Fruit fly (Drosophila melanogaster) whole organism, wandering third instar larva: Measurements from ENCODE around the gene CG11779.

Experiments
- Abd-B ChIP-seq: fragments of >200 bp; optimal IDR thresholded peaks from 2 replicates; lab custom pipeline; 2017; ENCODE audit warnings: missing biosample characterization, missing genetic modification characterization
- CG32264 ChIP-seq: fragments of 200-800 bp; sonication (Bioruptor generic); optimal IDR thresholded peaks from 2 replicates; lab custom pipeline; 2016; ENCODE audit warnings: missing biosample characterization, missing genetic modification characterization
- CG9705 ChIP-seq: fragments of 200-800 bp; sonication (Bioruptor generic); optimal IDR thresholded peaks from 2 replicates; lab custom pipeline; 2018; ENCODE audit warnings: missing biosample characterization, mild to moderate bottlenecking, missing genetic modification characterization
- CrebA ChIP-seq: fragments of 200-800 bp; sonication (Bioruptor generic); optimal IDR thresholded peaks from 2 replicates; lab custom pipeline; 2016; ENCODE audit warnings: missing biosample characterization, mild to moderate bottlenecking, missing genetic modification characterization, borderline replicate concordance
- GATAd ChIP-seq: sonication (Bioruptor generic); optimal IDR thresholded peaks from 2 replicates; lab custom pipeline; 2016; ENCODE audit warnings: missing biosample characterization, missing genetic modification characterization
- HLH106 ChIP-seq: fragments of 200-800 bp; optimal IDR thresholded peaks from 3 replicates; lab custom pipeline; 2019; ENCODE audit warnings: missing biosample characterization, mild to moderate bottlenecking, missing genetic modification characterization, moderate library complexity
- Hnf4 ChIP-seq: fragments of 200-800 bp; sonication (Bioruptor generic); optimal IDR thresholded peaks from 2 replicates; lab custom pipeline; 2016; ENCODE audit warnings: missing biosample characterization, mild to moderate bottlenecking, missing genetic modification characterization
- Jra ChIP-seq: sonication (Bioruptor generic); optimal IDR thresholded peaks from 2 replicates; lab custom pipeline; 2016; ENCODE audit warnings: missing biosample characterization, missing genetic modification characterization
- Mio ChIP-seq: sonication (Bioruptor generic); optimal IDR thresholded peaks from 2 replicates; lab custom pipeline; 2016; ENCODE audit warnings: missing biosample characterization, missing genetic modification characterization
- Myc ChIP-seq: fragments of >200 bp; optimal IDR thresholded peaks from 2 replicates; lab custom pipeline; 2017
- N ChIP-seq: fragments of >200 bp; optimal IDR thresholded peaks from 2 replicates; lab custom pipeline; 2018; ENCODE audit warnings: missing biosample characterization, missing external identifiers, missing genetic modification characterization
- OdsH ChIP-seq: fragments of 200-800 bp; sonication (Bioruptor generic); optimal IDR thresholded peaks from 2 replicates; lab custom pipeline; 2016; ENCODE audit warnings: missing biosample characterization, mild to moderate bottlenecking, missing genetic modification characterization
- Rel ChIP-seq, 2 experiments: fragments of 200-800 bp; sonication (Bioruptor generic) in 1 of 2; optimal IDR thresholded peaks; 2 replicates in 1 of 2; 3 replicates in 1 of 2; lab custom pipeline; 2016 to 2019; ENCODE audit warnings: mild to moderate bottlenecking in 2 of 2, missing biosample characterization in 2 of 2, missing genetic modification characterization in 2 of 2, moderate library complexity in 1 of 2
- Vsx2 ChIP-seq: fragments of 200-300, 225-300 bp; sonication (Bioruptor generic); optimal IDR thresholded peaks from 2 replicates; lab custom pipeline; 2018; ENCODE audit warnings: missing biosample characterization, missing genetic modification characterization; ENCODE audit not compliant: partially characterized antibody
- br ChIP-seq: fragments of 200-800 bp; sonication (Bioruptor generic); optimal IDR thresholded peaks from 2 replicates; lab custom pipeline; 2016; ENCODE audit warnings: missing biosample characterization, missing genetic modification characterization
- dmrt93B ChIP-seq: fragments of 200-800 bp; sonication (Bioruptor generic); optimal IDR thresholded peaks from 2 replicates; lab custom pipeline; 2018; ENCODE audit warnings: missing biosample characterization, mild to moderate bottlenecking, missing genetic modification characterization
- dsf ChIP-seq: sonication (Bioruptor generic); optimal IDR thresholded peaks from 2 replicates; lab custom pipeline; 2016; ENCODE audit warnings: missing biosample characterization, missing genetic modification characterization, borderline replicate concordance
- ey ChIP-seq: fragments of 200-800 bp; sonication (Bioruptor generic); optimal IDR thresholded peaks from 2 replicates; lab custom pipeline; 2016; ENCODE audit warnings: missing biosample characterization, missing genetic modification characterization
- foxo ChIP-seq, 2 experiments: fragments of 200-800 bp; sonication (Bioruptor generic); optimal IDR thresholded peaks; 2 replicates in 1 of 2; 3 replicates in 1 of 2; lab custom pipeline; 2016 to 2017; ENCODE audit warnings: missing biosample characterization in 2 of 2, missing genetic modification characterization in 2 of 2
- fru ChIP-seq: fragments of 200-800 bp; sonication (Bioruptor generic); optimal IDR thresholded peaks from 3 replicates; lab custom pipeline; 2016; ENCODE audit warnings: missing biosample characterization, mild to moderate bottlenecking, missing genetic modification characterization
- h ChIP-seq: fragments of 200-800 bp; sonication (Bioruptor generic); optimal IDR thresholded peaks from 3 replicates; lab custom pipeline; 2016; ENCODE audit warnings: missing biosample characterization, mild to moderate bottlenecking, missing genetic modification characterization
- lola ChIP-seq: fragments of >200 bp; optimal IDR thresholded peaks from 2 replicates; lab custom pipeline; 2017; ENCODE audit warnings: missing biosample characterization, missing genetic modification characterization
- pan ChIP-seq: fragments of >200 bp; optimal IDR thresholded peaks from 2 replicates; lab custom pipeline; 2017
- psq ChIP-seq: fragments of 200-800 bp; sonication (Bioruptor generic); optimal IDR thresholded peaks from 3 replicates; lab custom pipeline; 2017; ENCODE audit warnings: missing biosample characterization, mild to moderate bottlenecking, missing genetic modification characterization, moderate library complexity
- rgr ChIP-seq: fragments of 200-800 bp; sonication (Bioruptor generic); optimal IDR thresholded peaks from 3 replicates; lab custom pipeline; 2016; ENCODE audit warnings: missing biosample characterization, mild to moderate bottlenecking, missing genetic modification characterization
- sage ChIP-seq: fragments of 200-800 bp; sonication (Bioruptor generic); optimal IDR thresholded peaks from 2 replicates; lab custom pipeline; 2016; ENCODE audit warnings: missing biosample characterization, mild to moderate bottlenecking, missing genetic modification characterization
- tai ChIP-seq: sonication (Bioruptor generic); optimal IDR thresholded peaks from 2 replicates; lab custom pipeline; 2016; ENCODE audit warnings: missing biosample characterization, missing genetic modification characterization
- woc ChIP-seq: sonication (Bioruptor generic); optimal IDR thresholded peaks from 2 replicates; lab custom pipeline; 2016; ENCODE audit warnings: missing biosample characterization, mild to moderate bottlenecking, missing genetic modification characterization

CG11779 gene

DNA sequence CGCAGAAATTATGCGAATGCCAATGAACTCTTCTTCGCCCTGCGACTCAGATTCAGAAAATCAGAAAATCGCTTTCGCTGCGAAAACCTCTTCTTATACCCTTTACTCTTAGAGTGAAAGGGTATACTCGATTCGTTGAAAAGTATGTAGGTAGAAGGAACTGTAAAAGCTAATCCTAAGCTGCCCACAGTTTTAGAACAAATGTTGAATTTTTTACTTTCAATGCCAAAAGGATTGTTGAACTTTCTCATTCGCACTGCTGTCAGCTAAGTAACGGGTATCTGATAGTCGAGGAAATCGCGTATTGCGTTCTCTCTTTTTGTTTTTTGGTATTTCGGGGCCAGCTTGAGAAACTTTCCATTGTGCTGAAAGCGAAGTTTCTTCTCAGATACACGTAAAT is 45.8 kb downstream of the CG11779 start:
- peak; percentile 12 for TF ChIP-seq woc
- peak; percentile 31 for TF ChIP-seq h
- peak; percentile 13 for TF ChIP-seq HLH106 (tag; lab: Kevin White, UChicago)
- TF ChIP-seq ey (GFP tag; lab: Kevin White, UChicago) = peak; percentile 48
- peak; percentile 53 for TF ChIP-seq fru (GFP tag; lab: Kevin White, UChicago)
- peak; percentile 39 for TF ChIP-seq rgr (GFP tag; lab: Kevin White, UChicago)
- peak; percentile 57 for TF ChIP-seq br (GFP tag; lab: Kevin White, UChicago)
- TF ChIP-seq OdsH (GFP tag; lab: Kevin White, UChicago) = peak; percentile 25
- TF ChIP-seq foxo (GFP tag; optimal IDR thresholded peaks at IDR 0.05; lab: Kevin White, UChicago) = peak in 1 of 2 experiments; percentile 48
- no peak for TF ChIP-seq Mio (GFP tag; lab: Kevin White, UChicago)
- no peak for TF ChIP-seq psq
- TF ChIP-seq Hnf4 (GFP tag; lab: Kevin White, UChicago) = peak; percentile 25
- no peak for TF ChIP-seq GATAd (GFP tag; lab: Kevin White, UChicago)

dm6 chr3R:19112372-19112771 is 47.3 kb downstream of the CG11779 start:
- TF ChIP-seq pan (lab: Kevin White, UChicago) (no peak), foxo (GFP tag; optimal IDR thresholded peaks at IDR 0.05; lab: Kevin White, UChicago) (no peak), dmrt93B (GFP tag; lab: Kevin White, UChicago) (no peak), Vsx2 (GFP tag; lab: Kevin White, UChicago) (no peak), Jra (GFP tag; lab: Kevin White, UChicago) (no peak), Abd-B (no peak), lola (GFP tag; lab: Kevin White, UChicago) (no peak), sage (GFP tag; lab: Kevin White, UChicago) (no peak), HLH106 (tag; lab: Kevin White, UChicago) (no peak), CrebA (GFP tag; lab: Kevin White, UChicago) (no peak)
- TF ChIP-seq, all 38 proteins: peak for 0

- TF ChIP-seq pan (lab: Kevin White, UChicago) = no peak
- no peak for TF ChIP-seq CG9705 (GFP tag; lab: Kevin White, UChicago)
- TF ChIP-seq lola (GFP tag; lab: Kevin White, UChicago) = no peak
- TF ChIP-seq Myc (lab: Kevin White, UChicago) = no peak
- TF ChIP-seq Rel (GFP tag; optimal IDR thresholded peaks at IDR 0.05; lab: Kevin White, UChicago) = no peak
- no peak for TF ChIP-seq Rel (tag; optimal IDR thresholded peaks at IDR 0.05; lab: Kevin White, UChicago)
- TF ChIP-seq CrebA (GFP tag; lab: Kevin White, UChicago) = no peak
Measured at dm6 chr3R:19111159-19111558, 48.5 kb downstream of the CG11779 start.

DNA sequence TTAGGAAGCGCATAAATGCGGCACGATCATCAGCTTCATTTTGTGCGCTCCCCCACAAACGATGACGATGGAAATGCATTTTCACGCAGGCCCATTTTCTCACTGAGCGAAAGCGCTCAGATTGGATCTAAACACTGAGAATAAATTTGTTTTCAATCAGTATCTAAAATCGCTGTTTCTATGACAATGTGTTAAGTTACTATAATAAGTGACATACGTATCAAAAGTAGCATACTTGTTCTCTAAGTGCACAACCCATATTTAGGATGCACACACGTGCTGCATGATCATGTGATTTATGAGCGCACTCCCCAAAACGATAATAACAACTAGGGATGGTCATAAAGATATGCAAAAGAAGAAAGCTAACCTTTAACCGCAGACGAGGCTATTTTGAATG is 51.6 kb downstream of the CG11779 start:
- TF ChIP-seq CG32264 (GFP tag; lab: Kevin White, UChicago) = no peak
- no peak for TF ChIP-seq sage (GFP tag; lab: Kevin White, UChicago)
- no peak for TF ChIP-seq foxo (GFP tag; optimal IDR thresholded peaks at IDR 0.05; lab: Kevin White, UChicago)
- no peak for TF ChIP-seq pan (lab: Kevin White, UChicago)
- TF ChIP-seq Hnf4 (GFP tag; lab: Kevin White, UChicago) = no peak
- TF ChIP-seq lola (GFP tag; lab: Kevin White, UChicago) = no peak
- no peak for TF ChIP-seq dsf (GFP tag; lab: Kevin White, UChicago)
- no peak for TF ChIP-seq Rel (GFP tag; optimal IDR thresholded peaks at IDR 0.05; lab: Kevin White, UChicago)
- TF ChIP-seq Rel (tag; optimal IDR thresholded peaks at IDR 0.05; lab: Kevin White, UChicago) = no peak

dm6 chr3R:19107058-19107457 is 52.6 kb downstream of the CG11779 start:
- TF ChIP-seq tai (GFP tag; lab: Kevin White, UChicago) (no peak), psq (no peak), CG9705 (GFP tag; lab: Kevin White, UChicago) (no peak), foxo (GFP tag; optimal IDR thresholded peaks at IDR 0.05; lab: Kevin White, UChicago) (no peak), sage (GFP tag; lab: Kevin White, UChicago) (no peak), Jra (GFP tag; lab: Kevin White, UChicago) (no peak), ey (GFP tag; lab: Kevin White, UChicago) (no peak), CrebA (GFP tag; lab: Kevin White, UChicago) (no peak), br (GFP tag; lab: Kevin White, UChicago) (no peak), N (GFP tag; lab: Kevin White, UChicago) (no peak), Rel (GFP tag; optimal IDR thresholded peaks at IDR 0.05; lab: Kevin White, UChicago) (no peak), Rel (tag; optimal IDR thresholded peaks at IDR 0.05; lab: Kevin White, UChicago) (no peak), Hnf4 (GFP tag; lab: Kevin White, UChicago) (no peak), rgr (GFP tag; lab: Kevin White, UChicago) (no peak), h (no peak), fru (GFP tag; lab: Kevin White, UChicago) (no peak)
